Worm (Caenorhabditis elegans): Measurements from ENCODE around the gene ceh-20.

ce11 chrIII:6970744-6971143 is 8.9 kb upstream of the ceh-20 start:
- TF ChIP-seq nhr-25 (tag; optimal IDR thresholded peaks at IDR 0.05) (no peak), zag-1 (tag; optimal IDR thresholded peaks at IDR 0.05) (no peak), nhr-28 (tag; optimal IDR thresholded peaks at IDR 0.05) (no peak), pha-4 (tag; optimal IDR thresholded peaks at IDR 0.05) (no peak), R02D3.7 (tag; optimal IDR thresholded peaks at IDR 0.05) (no peak), ceh-9 (tag; optimal IDR thresholded peaks at IDR 0.05) (no peak), nfya-1 (tag; optimal IDR thresholded peaks at IDR 0.05; ENCODE audit: insufficient read depth) (no peak), fos-1 (tag; optimal IDR thresholded peaks at IDR 0.05) (no peak), elt-1 (tag; optimal IDR thresholded peaks at IDR 0.05) (no peak), lin-39 (tag; optimal IDR thresholded peaks at IDR 0.05) (no peak), ceh-82 (tag; optimal IDR thresholded peaks at IDR 0.05) (no peak), nhr-23 (tag; optimal IDR thresholded peaks at IDR 0.05) (no peak), skn-1 (tag; optimal IDR thresholded peaks at IDR 0.05) (no peak)

Measured in whole organism, L3 larva.